Worm (Caenorhabditis elegans): ENCODE data around the gene trp-2.

ce11 chrIII:946250-946725, 45.4 kb upstream of the trp-2 start, which contains the start of gene fbxa-60:
- TF ChIP-seq madf-3 (GFP tag; IDR thresholded peaks at IDR 0.05) (no peak), ztf-6 (GFP tag; IDR thresholded peaks at IDR 0.05) (no peak), rec-8 (tag; optimal IDR thresholded peaks at IDR 0.05) (no peak), akir-1 (GFP tag; optimal IDR thresholded peaks at IDR 0.05) (no peak), pha-4 (tag; optimal IDR thresholded peaks at IDR 0.05) (no peak), ZK185.1 (tag; optimal IDR thresholded peaks at IDR 0.05; ENCODE audit: poor library complexity, severe bottlenecking) (no peak), K12H6.12 (tag; optimal IDR thresholded peaks at IDR 0.05) (no peak), aptf-2 (GFP tag; conservative IDR thresholded peaks at IDR 0.05) (no peak), hrde-1 (tag; optimal IDR thresholded peaks at IDR 0.05; ENCODE audit: borderline replicate concordance) (no peak), unc-130 (GFP tag; optimal IDR thresholded peaks at IDR 0.05) (no peak)
